Worm (Caenorhabditis elegans) whole organism, midembryonic: Measurements from ENCODE around the gene twk-25.
A peak's percentile ranks its signal among the peaks of the same experiment; 100 is the strongest.

Experiments
- T22C8.4 ChIP-seq: fragments of 200-800 bp; sonication (Bioruptor generic); IDR thresholded peaks from 2 replicates; pipeline ENCODE4 v1.3.6; 2022; ENCODE audit warnings: missing genetic modification characterization, missing compliant biosample characterization
- cog-1 ChIP-seq: sonication (generic microtip); optimal IDR thresholded peaks from 2 replicates; lab custom pipeline; 2016; ENCODE audit warnings: missing genetic modification characterization, missing compliant biosample characterization
- flt-1 ChIP-seq: fragments of 200-800 bp; sonication (Bioruptor generic); IDR thresholded peaks from 2 replicates; pipeline ENCODE4 v1.3.6; 2022; ENCODE audit warnings: missing genetic modification characterization, missing compliant biosample characterization
- klf-2 ChIP-seq: fragments of 200-800 bp; sonication (Bioruptor generic); conservative IDR thresholded peaks from 2 replicates; pipeline ENCODE4 v1.3.6; 2022; ENCODE audit warnings: missing genetic modification reagents, missing genetic modification characterization, missing compliant biosample characterization
- med-1 ChIP-seq: sonication (generic microtip); optimal IDR thresholded peaks from 2 replicates; lab custom pipeline; 2017; ENCODE audit warnings: missing genetic modification characterization, mild to moderate bottlenecking, missing compliant biosample characterization, antibody characterized with exemption, missing genetic modification reagents; ENCODE audit not compliant: insufficient read depth
- ref-1 ChIP-seq: fragments of 200-800 bp; sonication (Bioruptor generic); conservative IDR thresholded peaks from 2 replicates; pipeline ENCODE4 v1.3.6; 2022; ENCODE audit warnings: missing genetic modification reagents, missing genetic modification characterization, missing compliant biosample characterization
- tab-1 ChIP-seq: fragments of 200-800 bp; sonication (Bioruptor generic); IDR thresholded peaks from 2 replicates; pipeline ENCODE4 v1.3.6; 2022; ENCODE audit warnings: missing genetic modification characterization, missing compliant biosample characterization
- ztf-23 ChIP-seq: fragments of 200-800 bp; sonication (Bioruptor generic); IDR thresholded peaks from 2 replicates; pipeline ENCODE4 v1.3.6; 2022; ENCODE audit warnings: missing genetic modification reagents, missing genetic modification characterization, missing compliant biosample characterization
- ztf-29 ChIP-seq: fragments of 200-800 bp; sonication (Bioruptor generic); IDR thresholded peaks from 2 replicates; pipeline ENCODE4 v1.3.6; 2022; ENCODE audit warnings: missing genetic modification reagents, missing genetic modification characterization, missing compliant biosample characterization

The twk-25 gene

ce11 chrIV:11522225-11522952, 17.9 kb downstream of the twk-25 start:
- no peak for TF ChIP-seq cog-1
- 0 out of 2 replicates have a peak, but pooled peaks have one; percentile 31 for TF ChIP-seq ztf-23 (GFP tag; lab: Robert Waterston, UW)

- no peak for TF ChIP-seq T22C8.4
- no peak for TF ChIP-seq ztf-29 (GFP tag; lab: Robert Waterston, UW)
- no peak for TF ChIP-seq ref-1
- no peak for TF ChIP-seq cog-1
- TF ChIP-seq ztf-23 (GFP tag; lab: Robert Waterston, UW) = no peak
- TF ChIP-seq tab-1 (GFP tag; lab: Robert Waterston, UW) = no peak
- TF ChIP-seq med-1 = no peak
- no peak for TF ChIP-seq flt-1 (GFP tag; lab: Robert Waterston, UW)
- no peak for TF ChIP-seq klf-2
These were observed 19.2 kb downstream of the twk-25 start for ce11 chrIV:11523685-11524084.

DNA sequence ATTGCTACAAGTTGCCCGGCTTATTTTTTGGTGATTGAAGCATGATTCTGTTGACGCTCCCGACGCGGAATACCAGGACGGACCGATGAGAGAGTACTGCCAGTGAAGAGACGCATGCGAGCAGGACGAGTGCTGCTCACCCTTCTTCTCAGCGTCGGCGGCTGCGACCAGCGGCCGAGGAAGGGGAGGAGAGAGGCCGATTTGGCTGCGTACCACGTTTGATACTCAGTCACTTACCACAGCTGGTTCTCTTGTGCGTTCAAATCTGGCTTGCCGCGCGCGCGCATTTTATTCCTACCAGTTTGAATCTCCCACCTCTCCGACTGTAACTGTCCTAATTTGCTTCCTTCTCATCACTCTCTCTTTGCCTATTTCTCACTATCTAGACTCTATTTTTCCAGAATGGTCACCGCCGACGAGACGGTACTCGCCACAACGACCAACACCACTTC, 19.8 kb downstream of the twk-25 start, which contains the start of gene mep-1:
mep-1 (plus strand) TSS at position 402 of the 452 bp plus-strand sequence.
- TF ChIP-seq ztf-29 (GFP tag; lab: Robert Waterston, UW) (peak; percentile 11; the same call in 1 of the 2 replicates), T22C8.4 (no peak), ztf-23 (GFP tag; lab: Robert Waterston, UW) (no peak), cog-1 (peak; percentile 31), flt-1 (GFP tag; lab: Robert Waterston, UW) (peak; percentile 64; the same call in 1 of the 2 replicates), klf-2 (0 out of 2 replicates have a peak, but pooled peaks have one; percentile 32), ref-1 (no peak), tab-1 (GFP tag; lab: Robert Waterston, UW) (no peak), med-1 (no peak)

DNA sequence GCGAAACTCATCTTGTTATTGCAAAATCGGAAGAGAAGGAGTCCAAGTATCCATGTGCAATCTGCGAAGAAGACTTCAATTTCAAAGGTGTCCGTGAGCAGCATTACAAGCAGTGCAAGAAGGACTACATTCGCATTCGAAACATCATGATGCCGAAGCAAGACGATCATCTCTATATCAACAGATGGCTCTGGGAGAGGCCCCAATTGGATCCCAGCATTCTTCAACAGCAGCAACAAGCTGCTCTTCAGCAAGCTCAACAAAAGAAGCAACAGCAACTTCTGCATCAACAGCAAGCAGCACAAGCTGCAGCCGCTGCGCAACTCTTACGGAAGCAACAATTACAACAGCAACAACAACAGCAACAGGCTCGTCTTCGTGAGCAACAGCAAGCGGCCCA, 21.7 kb downstream of the twk-25 start:
- TF ChIP-seq ztf-29 (GFP tag; lab: Robert Waterston, UW) (no peak), med-1 (no peak), T22C8.4 (no peak), ref-1 (no peak), tab-1 (GFP tag; lab: Robert Waterston, UW) (no peak), cog-1 (no peak), klf-2 (no peak), flt-1 (GFP tag; lab: Robert Waterston, UW) (no peak), ztf-23 (GFP tag; lab: Robert Waterston, UW) (no peak)

ce11 chrIV:11527752-11528151, 23.2 kb downstream of the twk-25 start, which contains the start of gene M04B2.2:
Gene M04B2.2, plus strand, starts transcription at chrIV:11528052.
- TF ChIP-seq ref-1 = no peak
- TF ChIP-seq klf-2 = no peak
- no peak for TF ChIP-seq med-1
- no peak for TF ChIP-seq flt-1 (GFP tag; lab: Robert Waterston, UW)
- TF ChIP-seq ztf-23 (GFP tag; lab: Robert Waterston, UW) = no peak
- TF ChIP-seq cog-1 = no peak
- TF ChIP-seq ztf-29 (GFP tag; lab: Robert Waterston, UW) = no peak
- no peak for TF ChIP-seq tab-1 (GFP tag; lab: Robert Waterston, UW)
- TF ChIP-seq T22C8.4 = no peak

- TF ChIP-seq ref-1 = no peak
- no peak for TF ChIP-seq ztf-23 (GFP tag; lab: Robert Waterston, UW)
- no peak for TF ChIP-seq med-1
- TF ChIP-seq klf-2 = no peak
- no peak for TF ChIP-seq cog-1
- no peak for TF ChIP-seq ztf-29 (GFP tag; lab: Robert Waterston, UW)
- no peak for TF ChIP-seq flt-1 (GFP tag; lab: Robert Waterston, UW)
- TF ChIP-seq tab-1 (GFP tag; lab: Robert Waterston, UW) = no peak
- TF ChIP-seq T22C8.4 = no peak
These were observed 44.2 kb downstream of the twk-25 start, which contains the start of gene M04B2.7 for ce11 chrIV:11548671-11549070. Gene M04B2.7, minus strand, starts transcription at chrIV:11548771.

DNA sequence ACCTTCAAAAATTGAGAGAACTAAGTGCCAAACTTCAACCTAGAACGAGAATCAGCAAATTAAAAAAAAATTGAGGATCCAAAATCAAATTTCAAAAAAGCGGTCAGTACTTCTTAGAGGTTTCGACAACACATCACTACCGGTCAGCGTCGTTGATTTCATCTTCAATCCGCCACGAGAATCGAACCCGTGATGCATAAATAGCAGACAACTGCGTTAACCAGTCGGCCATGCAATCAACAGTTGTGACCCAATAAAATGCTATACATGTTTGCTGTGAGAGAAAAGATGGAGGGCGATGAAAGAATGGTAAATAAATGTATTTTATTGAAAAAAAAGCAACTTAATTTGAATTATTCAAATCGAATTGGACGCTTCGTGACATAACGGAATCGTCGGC, 45.2 kb downstream of the twk-25 start:
- TF ChIP-seq tab-1 (GFP tag; lab: Robert Waterston, UW) = peak; percentile 95
- TF ChIP-seq flt-1 (GFP tag; lab: Robert Waterston, UW) = peak; percentile 95
- TF ChIP-seq med-1 = peak; percentile 70
- peak; percentile 81 for TF ChIP-seq T22C8.4
- TF ChIP-seq ref-1 = peak; percentile 81
- 0 out of 2 replicates have a peak, but pooled peaks have one; percentile 47 for TF ChIP-seq klf-2
- peak; percentile 88 for TF ChIP-seq cog-1
- TF ChIP-seq ztf-29 (GFP tag; lab: Robert Waterston, UW) = peak; percentile 81
- TF ChIP-seq ztf-23 (GFP tag; lab: Robert Waterston, UW) = peak; percentile 92

DNA sequence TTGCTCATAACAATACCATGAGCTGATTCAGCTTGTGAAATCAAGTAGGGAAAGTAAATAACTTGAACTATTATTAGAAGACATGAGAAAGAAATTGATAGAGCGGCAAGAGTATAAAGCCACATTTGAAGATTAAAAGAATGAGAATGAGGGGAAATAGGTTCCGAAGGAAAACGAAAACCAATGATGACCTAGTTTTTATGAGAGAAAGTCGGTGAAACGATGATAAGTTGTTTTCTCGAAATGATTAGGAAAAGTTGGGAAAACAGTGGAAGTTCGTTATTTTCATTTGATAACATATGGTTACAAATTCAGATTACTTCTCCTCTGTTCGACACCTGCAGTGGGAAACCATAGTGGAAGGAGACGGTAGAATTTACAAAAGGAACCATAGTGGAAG, 47.3 kb downstream of the twk-25 start, which contains the start of gene col-128:
col-128 (minus strand) TSS at position 148 of the 400 bp plus-strand sequence.
- TF ChIP-seq ztf-23 (GFP tag; lab: Robert Waterston, UW) (no peak), ztf-29 (GFP tag; lab: Robert Waterston, UW) (no peak), klf-2 (no peak), tab-1 (GFP tag; lab: Robert Waterston, UW) (no peak), cog-1 (no peak), med-1 (no peak), flt-1 (GFP tag; lab: Robert Waterston, UW) (no peak), ref-1 (no peak), T22C8.4 (no peak)
